Fruit fly (Drosophila melanogaster): ENCODE measurements around the gene CG34177.

The CG34177 gene

dm6 chr2L:4393842-4394421 lies 39.8 kb upstream of the CG34177 start, which contains the start of gene CG3652:
CG3652 (minus strand) TSS chr2L:4393876.
- TF ChIP-seq CG9705 (GFP tag; optimal IDR thresholded peaks at IDR 0.05) (peak; percentile 4), dsf (GFP tag; optimal IDR thresholded peaks at IDR 0.05; ENCODE audit: borderline replicate concordance) (no peak), psq (GFP tag; optimal IDR thresholded peaks at IDR 0.05) (peak; percentile 29), Myc (optimal IDR thresholded peaks at IDR 0.05) (peak; percentile 71), sv (GFP tag; optimal IDR thresholded peaks at IDR 0.05) (peak; percentile 20), HLH106 (tag; optimal IDR thresholded peaks at IDR 0.05) (peak; percentile 52), CrebA (GFP tag; optimal IDR thresholded peaks at IDR 0.05; ENCODE audit: borderline replicate concordance) (no peak), OdsH (GFP tag; optimal IDR thresholded peaks at IDR 0.05) (peak; percentile 30)

dm6 chr2L:4400653-4401052 lies 33.1 kb upstream of the CG34177 start, which contains the start of gene CG33003:
CG33003 (plus strand) TSS chr2L:4400953.
- TF ChIP-seq CG32264 (GFP tag; optimal IDR thresholded peaks at IDR 0.05) (no peak), Hr78 (GFP tag; optimal IDR thresholded peaks at IDR 0.05) (no peak), Myc (optimal IDR thresholded peaks at IDR 0.05) (no peak), OdsH (GFP tag; optimal IDR thresholded peaks at IDR 0.05) (no peak), dsf (GFP tag; optimal IDR thresholded peaks at IDR 0.05; ENCODE audit: borderline replicate concordance) (no peak), br (GFP tag; optimal IDR thresholded peaks at IDR 0.05) (no peak), Hnf4 (GFP tag; optimal IDR thresholded peaks at IDR 0.05) (no peak), tai (GFP tag; optimal IDR thresholded peaks at IDR 0.05) (no peak), Abd-B (GFP tag; optimal IDR thresholded peaks at IDR 0.05) (no peak), Dfd (GFP tag; optimal IDR thresholded peaks at IDR 0.05) (no peak), pan (optimal IDR thresholded peaks at IDR 0.05) (no peak), sage (GFP tag; optimal IDR thresholded peaks at IDR 0.05) (no peak), ey (GFP tag; optimal IDR thresholded peaks at IDR 0.05) (no peak)

- no peak for TF ChIP-seq sage (GFP tag; optimal IDR thresholded peaks at IDR 0.05)
- TF ChIP-seq foxo (GFP tag; optimal IDR thresholded peaks at IDR 0.05): no peak
- TF ChIP-seq CrebA (GFP tag; optimal IDR thresholded peaks at IDR 0.05; ENCODE audit: borderline replicate concordance): no peak
- no peak for TF ChIP-seq Hnf4 (GFP tag; optimal IDR thresholded peaks at IDR 0.05)
- no peak for TF ChIP-seq Rel (GFP tag; optimal IDR thresholded peaks at IDR 0.05)
- peak; percentile 84 for TF ChIP-seq Rel (tag; optimal IDR thresholded peaks at IDR 0.05)
- no peak for TF ChIP-seq pan (optimal IDR thresholded peaks at IDR 0.05)
- TF ChIP-seq h (GFP tag; optimal IDR thresholded peaks at IDR 0.05): no peak
- TF ChIP-seq CG9705 (GFP tag; optimal IDR thresholded peaks at IDR 0.05): peak; percentile 35
- no peak for TF ChIP-seq fru (GFP tag; optimal IDR thresholded peaks at IDR 0.05)
- TF ChIP-seq Mio (GFP tag; optimal IDR thresholded peaks at IDR 0.05): no peak
- no peak for TF ChIP-seq jim (GFP tag; optimal IDR thresholded peaks at IDR 0.05)
- no peak for TF ChIP-seq N (GFP tag; optimal IDR thresholded peaks at IDR 0.05)
- TF ChIP-seq Hr83 (GFP tag; optimal IDR thresholded peaks at IDR 0.05; ENCODE audit: poor library complexity, severe bottlenecking): peak; percentile 35
These were observed 30.6 kb upstream of the CG34177 start, which contains the start of gene Dim1 for dm6 chr2L:4403013-4403604. Dim1 (plus strand) TSS chr2L:4403251.

dm6 chr2L:4410855-4411254 lies 22.9 kb upstream of the CG34177 start, which contains the start of gene CG43055:
CG43055 (plus strand) TSS chr2L:4411155.
- TF ChIP-seq rgr (GFP tag; optimal IDR thresholded peaks at IDR 0.05): no peak
- TF ChIP-seq fru (GFP tag; optimal IDR thresholded peaks at IDR 0.05): no peak
- no peak for TF ChIP-seq GATAd (GFP tag; optimal IDR thresholded peaks at IDR 0.05)
- no peak for TF ChIP-seq Hr78 (GFP tag; optimal IDR thresholded peaks at IDR 0.05)
- TF ChIP-seq Sp1 (GFP tag; optimal IDR thresholded peaks at IDR 0.05): no peak
- no peak for TF ChIP-seq Abd-B (GFP tag; optimal IDR thresholded peaks at IDR 0.05)
- no peak for TF ChIP-seq br (GFP tag; optimal IDR thresholded peaks at IDR 0.05)
- TF ChIP-seq usp (GFP tag; optimal IDR thresholded peaks at IDR 0.05): no peak
- TF ChIP-seq lola (GFP tag; optimal IDR thresholded peaks at IDR 0.05): no peak
- no peak for TF ChIP-seq Mio (GFP tag; optimal IDR thresholded peaks at IDR 0.05)
- no peak for TF ChIP-seq CG32264 (GFP tag; optimal IDR thresholded peaks at IDR 0.05)
- no peak for TF ChIP-seq CrebA (GFP tag; optimal IDR thresholded peaks at IDR 0.05; ENCODE audit: borderline replicate concordance)
- no peak for TF ChIP-seq sv (GFP tag; optimal IDR thresholded peaks at IDR 0.05)
- TF ChIP-seq Jra (GFP tag; optimal IDR thresholded peaks at IDR 0.05): no peak
- TF ChIP-seq h (GFP tag; optimal IDR thresholded peaks at IDR 0.05): no peak
- TF ChIP-seq Hnf4 (GFP tag; optimal IDR thresholded peaks at IDR 0.05): no peak
- no peak for TF ChIP-seq dsf (GFP tag; optimal IDR thresholded peaks at IDR 0.05; ENCODE audit: borderline replicate concordance)
- no peak for TF ChIP-seq HLH106 (tag; optimal IDR thresholded peaks at IDR 0.05)
- TF ChIP-seq OdsH (GFP tag; optimal IDR thresholded peaks at IDR 0.05): no peak
- TF ChIP-seq tai (GFP tag; optimal IDR thresholded peaks at IDR 0.05): no peak

All from whole organism, wandering third instar larva.